Worm (Caenorhabditis elegans): Measurements from ENCODE around the gene C17G10.10.
"Not testable (repeated sequence)": the region's sequence is repeated elsewhere in the genome, so short reads cannot be mapped to it uniquely, and the experiment has no call there.

The C17G10.10 gene

DNA sequence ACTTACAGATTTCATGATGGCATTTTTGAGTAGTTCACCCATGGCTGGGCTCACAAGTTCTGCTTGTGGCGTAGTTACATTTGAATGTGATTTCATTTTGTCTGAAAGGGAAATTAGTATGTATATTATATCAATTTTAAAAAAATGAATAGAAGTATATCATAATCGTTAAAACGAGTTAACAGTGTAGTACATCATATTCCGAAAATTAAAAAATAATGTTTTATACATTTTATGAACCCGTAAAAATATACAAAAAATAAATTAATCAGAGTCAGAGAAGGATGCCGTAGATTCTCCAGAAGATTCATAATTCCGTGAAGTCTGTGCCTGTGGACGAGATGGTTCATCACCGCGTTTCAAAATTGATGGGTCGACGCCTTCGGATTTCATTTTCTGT, 47.8 kb upstream of the C17G10.10 start, which contains the start of gene F59E12.9:
F59E12.9 (minus strand) TSS at position 101 of the 400 bp plus-strand sequence.
- no peak for TF ChIP-seq D2030.7 (GFP tag; IDR thresholded peaks at IDR 0.05)
- TF ChIP-seq ekl-4 (GFP tag; IDR thresholded peaks at IDR 0.05) = no peak
- no peak for TF ChIP-seq tlf-1 (GFP tag; optimal IDR thresholded peaks at IDR 0.05)
- TF ChIP-seq madf-3 (GFP tag; IDR thresholded peaks at IDR 0.05) = no peak
- TF ChIP-seq repo-1 (tag; optimal IDR thresholded peaks at IDR 0.05) = no peak
- no peak for TF ChIP-seq ceh-58 (GFP tag; IDR thresholded peaks at IDR 0.05)
- no peak for TF ChIP-seq sptf-2 (GFP tag; optimal IDR thresholded peaks at IDR 0.05)
- TF ChIP-seq C06A6.2 (GFP tag; conservative IDR thresholded peaks at IDR 0.05) = no peak
- TF ChIP-seq gei-17 (GFP tag; optimal IDR thresholded peaks at IDR 0.05) = no peak
- TF ChIP-seq attf-3 (GFP tag; conservative IDR thresholded peaks at IDR 0.05) = no peak
- TF ChIP-seq mel-28 (tag; optimal IDR thresholded peaks at IDR 0.05; ENCODE audit: borderline replicate concordance) = no peak

DNA sequence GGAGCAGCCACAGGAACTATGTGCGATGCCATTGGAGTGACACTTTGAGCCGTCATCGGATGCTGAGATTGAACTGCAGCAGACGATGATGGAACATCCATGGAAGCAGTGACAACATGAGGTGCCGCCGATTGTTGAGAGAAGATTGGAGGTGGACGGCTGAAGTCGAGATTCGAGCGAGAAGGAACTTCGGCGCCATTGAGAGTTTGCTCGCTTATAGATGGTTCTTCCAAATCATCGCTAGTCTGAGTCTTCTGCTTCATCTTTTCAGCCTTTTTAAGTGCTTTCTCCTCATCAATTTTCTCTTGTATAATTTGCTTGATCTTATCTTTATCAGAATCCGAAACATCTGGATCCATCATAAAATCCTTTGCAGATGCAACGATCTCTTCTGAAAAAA, 42.9 kb upstream of the C17G10.10 start:
- TF ChIP-seq madf-8 (GFP tag; conservative IDR thresholded peaks at IDR 0.05) (no peak), mcd-1 (GFP tag; IDR thresholded peaks at IDR 0.05) (0 out of 2 replicates have a peak, but pooled peaks have one; percentile 12), zfh-2 (GFP tag; conservative IDR thresholded peaks at IDR 0.05) (peak; percentile 43; the same call in 1 of the 2 replicates), Y95B8A.8 (GFP tag; IDR thresholded peaks at IDR 0.05) (no peak), F33H1.4 (GFP tag; IDR thresholded peaks at IDR 0.05) (no peak), ceh-58 (GFP tag; IDR thresholded peaks at IDR 0.05) (no peak), attf-5 (GFP tag; optimal IDR thresholded peaks at IDR 0.05) (no peak)

DNA sequence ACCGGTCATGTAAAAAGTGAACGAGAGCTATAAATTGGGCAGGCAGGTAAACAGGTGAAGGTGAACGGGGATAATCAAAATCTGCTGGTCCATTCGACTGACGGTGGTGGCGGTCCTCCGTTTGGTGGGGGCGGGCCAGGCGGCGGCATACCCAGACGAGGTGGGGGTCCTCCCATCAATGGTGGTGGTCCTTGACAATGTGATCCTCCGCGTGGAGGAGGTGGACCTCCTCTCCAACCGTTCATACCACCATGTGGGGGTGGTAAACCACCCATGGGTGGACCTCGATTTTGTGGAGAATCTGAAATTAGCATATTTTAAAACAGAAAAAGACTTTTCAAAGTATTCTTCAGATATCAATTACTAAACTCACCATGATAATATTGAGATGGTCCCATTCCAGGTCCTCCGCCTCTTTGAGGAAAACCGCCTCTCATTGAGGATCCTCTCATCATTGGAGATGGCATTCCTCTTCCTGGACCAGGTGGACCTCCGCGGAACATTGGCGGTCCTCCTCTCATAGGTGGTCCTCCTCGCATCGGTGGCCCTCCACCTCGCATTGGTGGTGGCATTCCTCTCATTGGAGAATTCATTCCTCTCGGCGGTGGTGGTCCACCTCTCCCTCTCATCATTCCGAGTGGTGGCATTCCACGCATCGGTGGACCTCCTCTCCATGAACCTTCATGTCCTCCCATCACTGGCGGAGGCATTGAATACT, 41.3 kb upstream of the C17G10.10 start:
- TF ChIP-seq nhr-80 (tag; optimal IDR thresholded peaks at IDR 0.05) (no peak), zfh-2 (GFP tag; conservative IDR thresholded peaks at IDR 0.05) (peak; percentile 56), chd-7 (tag; optimal IDR thresholded peaks at IDR 0.05) (peak; percentile 2), tbp1 (GFP tag; optimal IDR thresholded peaks at IDR 0.05) (no peak)

- TF ChIP-seq F39B2.1 (GFP tag; IDR thresholded peaks at IDR 0.05) (no peak), nhr-27 (tag; optimal IDR thresholded peaks at IDR 0.05) (no peak), K11D2.4 (GFP tag; IDR thresholded peaks at IDR 0.05) (no peak), sea-2 (GFP tag; IDR thresholded peaks at IDR 0.05) (no peak)
Measured at ce11 chrII:5638059-5638458, 38.9 kb upstream of the C17G10.10 start, which contains the start of gene F59E12.3. F59E12.3 (plus strand) TSS chrII:5638359.

- TF ChIP-seq lin-35 (GFP tag; optimal IDR thresholded peaks at IDR 0.05) (no peak), B0261.1 (tag; optimal IDR thresholded peaks at IDR 0.05) (no peak)
Measured at ce11 chrII:5636826-5637225, 37.6 kb upstream of the C17G10.10 start, which contains the start of gene F59E12.8. F59E12.8 (minus strand) TSS chrII:5636926.

DNA sequence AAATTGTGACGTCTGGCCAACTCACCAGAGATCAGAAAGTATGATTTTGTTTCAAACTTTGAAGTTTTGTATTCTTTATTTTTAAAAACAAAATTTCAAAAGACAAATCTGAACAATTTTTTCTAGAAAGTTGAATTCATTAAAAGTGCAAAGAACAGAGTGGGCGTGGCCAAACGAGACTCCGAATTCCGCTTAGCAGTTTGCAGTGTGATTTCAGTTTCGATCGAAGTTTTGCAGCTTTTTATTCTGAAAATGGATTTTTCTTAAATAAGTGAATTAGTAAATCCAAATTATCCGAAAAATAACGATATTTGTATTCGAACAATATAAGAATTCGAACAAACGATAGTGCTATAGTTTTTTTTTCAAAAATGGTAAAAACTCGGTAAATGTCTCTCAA, 34.3 kb upstream of the C17G10.10 start:
- TF ChIP-seq attf-3 (GFP tag; conservative IDR thresholded peaks at IDR 0.05) (peak; percentile 87), ceh-58 (GFP tag; IDR thresholded peaks at IDR 0.05) (no peak)

DNA sequence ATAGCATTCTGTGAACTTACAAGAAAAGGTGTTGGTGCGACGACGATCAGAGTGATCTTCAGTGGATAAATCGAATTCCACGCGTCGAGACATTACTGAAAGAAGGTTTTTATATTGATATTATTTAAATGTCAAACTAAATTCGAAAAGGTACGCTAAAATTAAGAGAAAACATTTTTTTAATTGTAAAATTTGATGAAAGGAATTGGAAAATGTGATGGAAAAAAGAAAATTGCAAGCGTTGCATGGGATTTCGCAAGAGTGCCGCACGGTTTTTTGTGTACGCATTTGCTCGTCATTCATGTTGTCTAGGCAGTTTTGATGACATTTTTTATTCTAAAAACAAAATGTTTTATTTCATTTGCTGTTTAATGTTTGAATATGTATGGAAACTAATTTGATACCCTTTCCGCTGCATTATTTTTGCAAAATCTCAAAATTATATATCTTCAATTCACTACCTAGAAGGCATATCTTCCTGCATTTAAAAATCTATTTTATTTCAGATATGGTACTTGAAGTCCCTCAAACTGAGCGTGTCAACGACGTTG, 31.8 kb upstream of the C17G10.10 start, which contains the start of the genes F59E12.6 and npl-4.1:
F59E12.6 (minus strand) TSS at position 101 of the 551 bp plus-strand sequence.
npl-4.1 (plus strand) TSS at position 501 of the 551 bp plus-strand sequence.
- not testable (repeated sequence) for TF ChIP-seq nhr-120 (GFP tag; IDR thresholded peaks at IDR 0.05); snpc-1.3 (tag; optimal IDR thresholded peaks at IDR 0.05; ENCODE audit: insufficient read depth); D2030.7 (GFP tag; IDR thresholded peaks at IDR 0.05)
